Worm (Caenorhabditis elegans) whole organism, late embryonic: ENCODE data around the gene Y53C12A.10.

Source experiments
- ama-1 ChIP-seq: fragments of 150-350 bp; optimal IDR thresholded peaks from 2 replicates; lab custom pipeline; 2014
- ceh-14 ChIP-seq: sonication (generic microtip); optimal IDR thresholded peaks from 2 replicates; lab custom pipeline; 2016; ENCODE audit warnings: missing genotype, missing genetic modification characterization, missing compliant biosample characterization
- ceh-34 ChIP-seq: sonication (generic microtip); optimal IDR thresholded peaks from 2 replicates; lab custom pipeline; 2016; ENCODE audit warnings: mild to moderate bottlenecking, missing genetic modification characterization, missing compliant biosample characterization
- ceh-9 ChIP-seq: sonication (generic microtip); optimal IDR thresholded peaks from 2 replicates; lab custom pipeline; 2016; ENCODE audit warnings: mild to moderate bottlenecking, missing genetic modification characterization, inconsistent platforms, missing compliant biosample characterization
- elt-2 ChIP-seq: sonication (generic microtip); optimal IDR thresholded peaks from 2 replicates; lab custom pipeline; 2016; ENCODE audit warnings: missing genetic modification reagents, missing genetic modification characterization, missing compliant biosample characterization
- fkh-10 ChIP-seq: fragments of 150-350 bp; optimal IDR thresholded peaks from 2 replicates; lab custom pipeline; 2014; ENCODE audit warnings: missing biosample characterization, missing genetic modification reagents, missing genetic modification characterization
- fkh-6 ChIP-seq: sonication (generic microtip); optimal IDR thresholded peaks from 2 replicates; lab custom pipeline; 2016; ENCODE audit warnings: missing genetic modification characterization, missing compliant biosample characterization
- nfya-1 ChIP-seq: sonication (generic microtip); optimal IDR thresholded peaks from 2 replicates; lab custom pipeline; 2017; ENCODE audit warnings: missing genetic modification characterization, mild to moderate bottlenecking, missing compliant biosample characterization, antibody characterized with exemption, moderate library complexity
- nhr-11 ChIP-seq: fragments of 150-350 bp; optimal IDR thresholded peaks from 2 replicates; lab custom pipeline; 2014; ENCODE audit warnings: missing biosample characterization, missing genetic modification characterization
- pat-9 ChIP-seq: fragments of 200-800 bp; sonication (Bioruptor generic); optimal IDR thresholded peaks from 2 replicates; lab custom pipeline; 2018; ENCODE audit warnings: mild to moderate bottlenecking, missing genetic modification characterization, moderate library complexity, missing compliant biosample characterization
- pqm-1 ChIP-seq: sonication (generic microtip); optimal IDR thresholded peaks from 2 replicates; lab custom pipeline; 2016; ENCODE audit warnings: missing genetic modification characterization, missing compliant biosample characterization
- ref-2 ChIP-seq: sonication (generic microtip); optimal IDR thresholded peaks from 2 replicates; lab custom pipeline; 2016; ENCODE audit warnings: missing genetic modification characterization, missing compliant biosample characterization

ce11 chrII:9686663-9687193, 17.9 kb downstream of the Y53C12A.10 start, which contains the start of gene ZK1320.9:
- TF ChIP-seq elt-2 = no peak
- no peak for TF ChIP-seq fkh-6 (tag; lab: Kevin White, UChicago)
- no peak for TF ChIP-seq pqm-1 (tag; lab: Kevin White, UChicago)
- no peak for TF ChIP-seq nhr-11
- TF ChIP-seq nfya-1 (tag; lab: Kevin White, UChicago) = no peak
- no peak for TF ChIP-seq ceh-14 (tag; lab: Kevin White, UChicago)
- TF ChIP-seq ref-2 (tag; lab: Kevin White, UChicago) = no peak
- no peak for TF ChIP-seq ceh-34
- TF ChIP-seq fkh-10 (GFP tag; lab: Kevin White, UChicago) = no peak
- no peak for TF ChIP-seq ceh-9 (tag; lab: Kevin White, UChicago)
- no peak for TF ChIP-seq ama-1
- no peak for TF ChIP-seq pat-9 (tag; lab: Kevin White, UChicago)
